Fruit fly (Drosophila melanogaster) whole organism, pupa: ENCODE results near the gene Nrg.
A peak's percentile ranks its signal among the peaks of the same experiment; 100 is the strongest.

Source experiments
- CG10348 ChIP-seq: fragments of 200-800 bp; sonication (Bioruptor generic); IDR thresholded peaks from 2 replicates; pipeline ENCODE4 v1.3.6; 2022; ENCODE audit warnings: missing biosample characterization, missing genetic modification characterization
- CG12605 ChIP-seq: fragments of 200-800 bp; sonication (Bioruptor generic); IDR thresholded peaks from 2 replicates; pipeline ENCODE4 v1.3.6; 2022; ENCODE audit warnings: missing biosample characterization, missing genetic modification characterization
- CG13204 ChIP-seq: fragments of 200-800 bp; sonication (Bioruptor generic); optimal IDR thresholded peaks from 2 replicates; lab custom pipeline; 2018; ENCODE audit warnings: missing biosample characterization, mild to moderate bottlenecking, missing genetic modification characterization, moderate library complexity
- CG14655 ChIP-seq: fragments of 200-800 bp; sonication (Bioruptor generic); optimal IDR thresholded peaks from 3 replicates; lab custom pipeline; 2017; ENCODE audit warnings: mild to moderate bottlenecking, missing biosample characterization, missing genetic modification reagents, missing genetic modification characterization
- CG15710 ChIP-seq: fragments of 200-800 bp; sonication (Bioruptor generic); optimal IDR thresholded peaks from 2 replicates; lab custom pipeline; 2018; ENCODE audit warnings: missing biosample characterization, mild to moderate bottlenecking, missing genetic modification characterization, moderate library complexity
- CG17806 ChIP-seq: fragments of 200-800 bp; sonication (Bioruptor generic); optimal IDR thresholded peaks from 2 replicates; lab custom pipeline; 2018; ENCODE audit warnings: missing biosample characterization, mild to moderate bottlenecking, missing genetic modification characterization, moderate library complexity
- CG32121 ChIP-seq: fragments of 200-800 bp; sonication (Bioruptor generic); IDR thresholded peaks from 2 replicates; pipeline ENCODE4 v1.3.6; 2022; ENCODE audit warnings: missing biosample characterization, missing genetic modification characterization
- CG34367 ChIP-seq: fragments of 200-800 bp; sonication (Bioruptor generic); optimal IDR thresholded peaks from 2 replicates; lab custom pipeline; 2018; ENCODE audit warnings: missing biosample characterization, mild to moderate bottlenecking, missing genetic modification characterization
- CG4496 ChIP-seq: fragments of 200-800 bp; sonication (Bioruptor generic); IDR thresholded peaks from 3 replicates; pipeline ENCODE4 v1.3.6; 2022; ENCODE audit warnings: missing biosample characterization, missing genetic modification characterization
- CG8159 ChIP-seq: fragments of 200-800 bp; sonication (Bioruptor generic); optimal IDR thresholded peaks from 3 replicates; lab custom pipeline; 2018; ENCODE audit warnings: missing biosample characterization, mild to moderate bottlenecking, missing genetic modification characterization, moderate library complexity
- CG9948 ChIP-seq: fragments of 200-800 bp; sonication (Bioruptor generic); optimal IDR thresholded peaks from 2 replicates; lab custom pipeline; 2018; ENCODE audit warnings: missing biosample characterization, mild to moderate bottlenecking, missing genetic modification characterization, moderate library complexity
- D1 ChIP-seq: fragments of 200-800 bp; sonication (Bioruptor generic); optimal IDR thresholded peaks from 2 replicates; lab custom pipeline; 2018; ENCODE audit warnings: missing biosample characterization, mild to moderate bottlenecking, missing genetic modification characterization, moderate library complexity
- EcR ChIP-seq: fragments of 200-800 bp; sonication (Bioruptor generic); optimal IDR thresholded peaks from 3 replicates; lab custom pipeline; 2019; ENCODE audit warnings: missing biosample characterization, missing genetic modification characterization, mild to moderate bottlenecking, moderate library complexity, missing genetic modification reagents
- Ets98B ChIP-seq: fragments of 200-800 bp; sonication (Bioruptor generic); IDR thresholded peaks from 2 replicates; pipeline ENCODE4 v1.3.6; 2022; ENCODE audit warnings: missing biosample characterization, missing genetic modification characterization
- Pif1A ChIP-seq: fragments of 200-800 bp; sonication (Bioruptor generic); optimal IDR thresholded peaks from 3 replicates; lab custom pipeline; 2016; ENCODE audit warnings: missing biosample characterization, missing genetic modification characterization
- Pif1B ChIP-seq: fragments of 200-800 bp; sonication (Bioruptor generic); optimal IDR thresholded peaks from 3 replicates; lab custom pipeline; 2016; ENCODE audit warnings: missing biosample characterization, missing genetic modification characterization
- Snoo ChIP-seq: fragments of 200-800 bp; sonication (Bioruptor generic); optimal IDR thresholded peaks from 3 replicates; lab custom pipeline; 2017; ENCODE audit warnings: missing biosample characterization, mild to moderate bottlenecking, missing genetic modification characterization, inconsistent platforms
- fd96Ca ChIP-seq: fragments of 200-800 bp; sonication (Bioruptor generic); IDR thresholded peaks from 3 replicates; pipeline ENCODE4 v1.3.6; 2022; ENCODE audit warnings: missing biosample characterization, missing genetic modification characterization
- gl ChIP-seq: fragments of 200-800 bp; sonication (Bioruptor generic); optimal IDR thresholded peaks from 2 replicates; lab custom pipeline; 2018; ENCODE audit warnings: missing biosample characterization, mild to moderate bottlenecking, missing genetic modification characterization
- rn ChIP-seq: fragments of 200-800 bp; sonication (Bioruptor generic); IDR thresholded peaks from 2 replicates; pipeline ENCODE4 v1.3.6; 2022; ENCODE audit warnings: missing biosample characterization, missing genetic modification characterization

Gene Nrg

DNA sequence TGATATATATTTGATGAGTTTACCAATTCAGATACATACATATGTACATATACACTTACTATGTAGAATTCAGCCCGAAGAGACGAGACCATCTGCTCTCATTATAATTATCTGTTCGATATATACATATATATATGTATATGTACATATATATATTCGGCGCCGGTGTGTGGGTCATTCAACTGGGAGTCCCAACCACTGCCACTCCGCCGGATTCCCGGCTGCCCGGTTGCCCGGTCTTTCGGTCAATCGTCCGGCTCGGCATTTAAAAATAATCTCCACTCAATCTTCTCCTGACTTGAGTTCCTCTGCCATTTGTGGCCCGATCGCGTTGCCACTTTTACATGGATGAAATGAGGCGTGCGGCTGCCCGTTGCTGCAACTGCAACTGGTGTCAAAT lies 59.5 kb downstream of the Nrg start:
- TF ChIP-seq CG14655 (no peak), CG17806 (tag; lab: Kevin White, UChicago) (no peak), CG34367 (tag; lab: Kevin White, UChicago) (no peak), Pif1A (GFP tag; lab: Kevin White, UChicago) (no peak), fd96Ca (GFP tag; lab: Robert Waterston, UW) (no peak), D1 (tag; lab: Kevin White, UChicago) (no peak), CG13204 (GFP tag; lab: Kevin White, UChicago) (no peak)
- TF ChIP-seq, all 21 proteins: peak for 0

DNA sequence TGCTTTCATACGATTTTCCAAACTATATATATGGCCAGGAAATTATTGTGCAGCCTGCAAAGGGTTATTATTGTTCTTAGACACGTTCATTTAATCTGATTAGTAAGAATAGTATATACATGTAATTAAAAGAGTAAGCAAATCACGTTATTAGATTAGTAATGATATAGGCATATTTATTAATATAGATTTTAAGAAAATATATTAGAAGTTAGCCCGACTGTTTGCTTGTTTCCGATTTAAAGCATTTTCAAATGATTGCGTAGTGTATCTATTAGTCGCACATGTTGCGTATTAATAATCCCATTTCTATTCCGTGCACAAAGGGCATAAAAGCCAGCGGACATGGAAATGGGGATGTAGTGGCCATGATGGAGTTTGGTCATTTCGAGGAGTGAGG lies 61.9 kb downstream of the Nrg start:
- TF ChIP-seq CG14655 (no peak), CG8159 (tag; lab: Kevin White, UChicago) (no peak), CG12605 (GFP tag; lab: Robert Waterston, UW) (no peak), D1 (tag; lab: Kevin White, UChicago) (no peak), gl (tag; lab: Kevin White, UChicago) (no peak)

DNA sequence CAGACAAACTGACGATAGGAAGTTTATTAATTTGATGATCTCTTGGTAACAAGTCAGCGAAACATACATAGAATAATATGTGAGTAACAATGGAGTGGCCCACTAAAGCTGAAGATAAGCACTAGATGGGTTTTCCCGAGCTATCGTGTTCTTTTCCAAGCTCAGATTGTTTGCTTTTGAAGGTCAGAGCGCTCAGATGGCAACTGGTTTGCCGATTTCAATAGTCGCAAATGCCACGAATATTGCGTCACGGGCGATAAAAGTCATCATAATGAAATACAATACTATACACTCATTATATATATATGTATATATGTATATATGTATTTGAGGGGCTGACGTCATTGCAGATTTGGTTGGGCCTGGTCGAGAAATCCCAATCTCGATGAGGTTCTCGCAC lies 62.7 kb downstream of the Nrg start:
- no peak for TF ChIP-seq rn (GFP tag; lab: Robert Waterston, UW)
- no peak for TF ChIP-seq CG34367 (tag; lab: Kevin White, UChicago)
- no peak for TF ChIP-seq CG9948 (tag; lab: Kevin White, UChicago)
- no peak for TF ChIP-seq CG15710 (tag; lab: Kevin White, UChicago)
- TF ChIP-seq EcR, result no peak
- TF ChIP-seq Ets98B (GFP tag; lab: Robert Waterston, UW), result no peak
- TF ChIP-seq CG12605 (GFP tag; lab: Robert Waterston, UW), result no peak
- no peak for TF ChIP-seq Snoo (tag; lab: Kevin White, UChicago)
- no peak for TF ChIP-seq fd96Ca (GFP tag; lab: Robert Waterston, UW)
- TF ChIP-seq CG13204 (GFP tag; lab: Kevin White, UChicago), result no peak
- TF ChIP-seq D1 (tag; lab: Kevin White, UChicago), result no peak
- no peak for TF ChIP-seq CG14655
- no peak for TF ChIP-seq Pif1B (GFP tag; lab: Kevin White, UChicago)
- no peak for TF ChIP-seq CG32121 (GFP tag; lab: Robert Waterston, UW)

DNA sequence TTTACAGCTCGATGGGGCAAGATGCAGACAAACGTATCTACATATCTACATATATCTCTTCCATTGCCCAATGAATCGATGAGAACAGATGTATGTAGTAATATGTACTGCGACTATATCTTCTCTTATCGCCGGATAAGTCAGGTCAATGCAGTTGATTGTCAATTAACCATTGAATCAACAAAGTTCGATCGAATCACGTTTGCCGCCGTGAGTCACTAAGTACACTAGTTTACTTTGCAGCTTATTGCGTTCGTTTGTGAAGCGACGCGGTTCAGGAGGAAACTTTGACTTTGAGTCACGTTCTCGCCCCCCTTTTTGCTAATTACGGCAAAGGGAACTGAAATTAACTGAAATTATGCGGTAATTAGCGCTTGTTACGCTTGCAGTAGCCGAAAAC lies 63.6 kb downstream of the Nrg start:
- no peak for TF ChIP-seq CG8159 (tag; lab: Kevin White, UChicago)
- peak; percentile 16 for TF ChIP-seq CG13204 (GFP tag; lab: Kevin White, UChicago)
- no peak for TF ChIP-seq CG17806 (tag; lab: Kevin White, UChicago)
- no peak for TF ChIP-seq CG15710 (tag; lab: Kevin White, UChicago)
- peak; percentile 57 for TF ChIP-seq gl (tag; lab: Kevin White, UChicago)
- peak; percentile 38 for TF ChIP-seq EcR

DNA sequence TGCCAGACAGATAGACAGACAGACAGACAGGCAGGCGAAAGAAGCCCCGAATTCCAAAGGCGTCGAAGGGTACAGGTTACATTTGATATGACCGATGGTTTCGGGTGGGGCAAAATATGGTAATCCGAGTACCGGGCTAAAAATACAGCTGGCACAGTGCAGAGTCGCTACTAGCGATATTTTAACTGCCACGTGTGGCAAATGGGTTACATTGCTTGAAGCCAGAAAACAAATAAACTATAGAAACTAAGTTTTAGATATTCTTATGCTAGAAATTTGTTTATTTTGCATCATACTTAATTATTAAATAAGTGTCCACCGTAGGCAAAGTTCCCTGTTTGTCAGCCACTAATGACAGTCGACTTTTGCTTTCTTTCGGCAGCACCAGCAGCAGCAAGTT lies 66.0 kb downstream of the Nrg start:
- TF ChIP-seq D1 (tag; lab: Kevin White, UChicago), result no peak
- no peak for TF ChIP-seq Pif1A (GFP tag; lab: Kevin White, UChicago)
- TF ChIP-seq Ets98B (GFP tag; lab: Robert Waterston, UW), result no peak
- no peak for TF ChIP-seq CG14655
- no peak for TF ChIP-seq gl (tag; lab: Kevin White, UChicago)
- no peak for TF ChIP-seq CG17806 (tag; lab: Kevin White, UChicago)

DNA sequence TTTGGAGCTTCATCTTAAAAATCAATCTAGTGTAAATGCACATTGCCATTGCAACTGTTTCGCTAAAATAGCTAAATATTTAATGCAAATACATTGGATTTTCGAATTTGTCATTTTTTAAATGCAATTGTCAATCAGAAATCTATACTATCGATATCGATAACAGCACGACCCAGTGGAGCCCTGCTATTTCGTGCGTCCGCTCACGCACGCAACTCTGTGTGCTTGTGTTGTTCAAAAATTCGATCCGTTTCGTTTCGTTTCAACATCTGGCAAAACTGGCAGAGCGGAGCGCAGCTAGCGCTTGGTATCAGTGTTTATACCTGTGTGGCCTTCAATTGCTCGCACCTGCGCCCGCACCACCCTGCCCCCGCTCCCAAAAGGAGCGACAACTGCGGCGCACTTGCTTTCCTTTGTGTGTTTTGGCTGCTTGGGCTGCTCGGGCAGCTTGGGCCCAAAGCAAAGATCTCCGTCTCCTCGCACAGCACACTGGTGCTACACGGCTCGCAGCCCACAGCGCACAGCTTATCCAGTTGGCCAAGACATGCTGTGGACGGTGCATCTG lies 71.5 kb downstream of the Nrg start, which contains the start of gene CG12081:
TSS of gene CG12081 (plus strand) at position 205 of the 565 bp plus-strand sequence.
- TF ChIP-seq CG4496 (GFP tag; lab: Robert Waterston, UW) (0 out of 3 replicates have a peak, but pooled peaks have one; percentile 21), CG14655 (no peak)
- TF ChIP-seq, all 21 proteins: peak for 1

DNA sequence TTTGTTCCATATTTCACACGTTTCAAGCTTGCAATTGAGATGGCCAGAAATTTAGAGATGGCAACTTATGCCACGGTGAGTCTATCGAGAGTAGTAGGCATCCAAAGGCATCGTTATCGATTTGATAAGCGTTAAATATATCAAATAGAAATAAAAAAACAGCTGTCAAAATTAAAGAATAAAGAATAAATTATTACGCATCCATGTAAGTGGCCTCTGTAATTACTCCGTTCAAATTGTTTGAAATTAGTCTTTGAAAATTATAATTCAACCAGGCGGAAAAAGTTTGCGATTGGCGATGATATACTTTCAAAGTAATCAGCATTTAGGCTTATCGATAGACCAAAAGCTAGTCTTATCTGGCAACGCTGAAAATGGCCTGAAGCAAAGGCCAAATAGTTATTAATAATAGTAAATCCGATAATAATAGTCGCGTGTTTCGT lies 74.5 kb downstream of the Nrg start, which contains the start of the genes CG12659 and Crag:
TSS of gene CG12659 (minus strand) at position 45 of the 443 bp plus-strand sequence.
TSS of gene Crag (plus strand) at position 347 of the 443 bp plus-strand sequence.
- no peak for TF ChIP-seq CG10348 (GFP tag; lab: Robert Waterston, UW)
- TF ChIP-seq gl (tag; lab: Kevin White, UChicago), result no peak
- no peak for TF ChIP-seq CG14655
- TF ChIP-seq CG4496 (GFP tag; lab: Robert Waterston, UW), result no peak
- TF ChIP-seq EcR, result no peak
- TF ChIP-seq Pif1A (GFP tag; lab: Kevin White, UChicago), result no peak
- no peak for TF ChIP-seq CG32121 (GFP tag; lab: Robert Waterston, UW)
